ENCODE assay signal across 4 fruit fly cellular contexts in genomic region chr3R:14577803-14578493, dm6.
TF ChIP-seq lines count a peak whose summit lies in the region.

No protein-coding gene starts in this region.

- TF ChIP-seq CTCF in whole organism, embryonic (GFP tag; optimal IDR thresholded peaks at IDR 0.05; lab: Kevin White, UChicago) = no peak

TF ChIP-seq in whole organism, embryonic, 481 proteins besides CTCF, POLR2A, EP300 and RAD21 (continues in another document):
- peak; percentile 29; the same call in 1 of the 2 replicates for TF ChIP-seq CG14441 (GFP tag; IDR thresholded peaks at IDR 0.05; lab: Robert Waterston, UW)
- peak; percentile 61 for TF ChIP-seq sens (GFP tag; lab: Kevin White, UChicago)
- peak; percentile 5 for TF ChIP-seq CG2120 (GFP tag; optimal IDR thresholded peaks at IDR 0.05; lab: Kevin White, UChicago)
- no peak for TF ChIP-seq pita (GFP tag; optimal IDR thresholded peaks at IDR 0.05; lab: Kevin White, UChicago)
- TF ChIP-seq PHDP (tag; optimal IDR thresholded peaks at IDR 0.05; lab: Kevin White, UChicago) = peak; percentile 26
- peak in 1 of 2 experiments; percentile 61 for TF ChIP-seq Hr51 (GFP tag; optimal IDR thresholded peaks at IDR 0.05; lab: Kevin White, UChicago)
- TF ChIP-seq CG17385 (GFP tag; optimal IDR thresholded peaks at IDR 0.05; lab: Kevin White, UChicago) = peak; percentile 23
- peak in 1 of 2 experiments; percentile 30 for TF ChIP-seq bsh (GFP tag; optimal IDR thresholded peaks at IDR 0.05; lab: Kevin White, UChicago)
- peak in 1 of 2 experiments; percentile 3 for TF ChIP-seq dpn (GFP tag; optimal IDR thresholded peaks at IDR 0.05; lab: Kevin White, UChicago)
- TF ChIP-seq CG8924 (tag; optimal IDR thresholded peaks at IDR 0.05; lab: Kevin White, UChicago) = no peak
- TF ChIP-seq CG13424 (tag; optimal IDR thresholded peaks at IDR 0.05; lab: Kevin White, UChicago) = peak; percentile 35
- peak; percentile 38 for TF ChIP-seq cg (GFP tag; optimal IDR thresholded peaks at IDR 0.05; lab: Kevin White, UChicago)
- no peak for TF ChIP-seq ken (GFP tag; IDR thresholded peaks at IDR 0.05; lab: Robert Waterston, UW)
- TF ChIP-seq Elba2 (GFP tag; optimal IDR thresholded peaks at IDR 0.05; lab: Kevin White, UChicago) = no peak
- no peak for TF ChIP-seq gce (GFP tag; IDR thresholded peaks at IDR 0.05; lab: Robert Waterston, UW)
- peak; percentile 3 for TF ChIP-seq CG30403 (GFP tag; optimal IDR thresholded peaks at IDR 0.05; lab: Kevin White, UChicago)
- TF ChIP-seq row (GFP tag; IDR thresholded peaks at IDR 0.05; lab: Robert Waterston, UW) = peak; percentile 28; the same call in 2 of the 3 replicates
- peak; percentile 30 for TF ChIP-seq fd96Cb (tag; optimal IDR thresholded peaks at IDR 0.05; lab: Kevin White, UChicago)
- TF ChIP-seq Gug (GFP tag; IDR thresholded peaks at IDR 0.05; lab: Robert Waterston, UW) = no peak
- peak; percentile 50 for TF ChIP-seq CG2678 (tag; optimal IDR thresholded peaks at IDR 0.05; lab: Kevin White, UChicago)
- TF ChIP-seq gem (tag; optimal IDR thresholded peaks at IDR 0.05; lab: Kevin White, UChicago) = peak; percentile 63
- peak; percentile 5 for TF ChIP-seq Meics (GFP tag; optimal IDR thresholded peaks at IDR 0.05; lab: Kevin White, UChicago)
- TF ChIP-seq ara (GFP tag; IDR thresholded peaks at IDR 0.05; lab: Robert Waterston, UW) = no peak

TF ChIP-seq in whole organism, prepupa, 60 proteins besides CTCF, POLR2A, EP300 and RAD21 (continues in another document):
- peak; percentile 28 for TF ChIP-seq CG31627 (GFP tag; optimal IDR thresholded peaks at IDR 0.05; lab: Kevin White, UChicago)
- no peak for TF ChIP-seq Sox15 (GFP tag; optimal IDR thresholded peaks at IDR 0.05; lab: Kevin White, UChicago)
- TF ChIP-seq Eip75B (GFP tag; optimal IDR thresholded peaks at IDR 0.05; lab: Kevin White, UChicago) = peak; percentile 18
- TF ChIP-seq ss (GFP tag; optimal IDR thresholded peaks at IDR 0.05; lab: Kevin White, UChicago) = no peak
- peak; percentile 38 for TF ChIP-seq Hr4 (GFP tag; optimal IDR thresholded peaks at IDR 0.05; lab: Kevin White, UChicago)
- no peak for TF ChIP-seq CG10669 (GFP tag; optimal IDR thresholded peaks at IDR 0.05; lab: Kevin White, UChicago)
- TF ChIP-seq dsx (GFP tag; optimal IDR thresholded peaks at IDR 0.05; lab: Kevin White, UChicago; ENCODE audit: poor library complexity, severe bottlenecking) = peak; percentile 26
- no peak for TF ChIP-seq Sox102F (GFP tag; optimal IDR thresholded peaks at IDR 0.05; lab: Kevin White, UChicago)
- TF ChIP-seq fkh (GFP tag; optimal IDR thresholded peaks at IDR 0.05; lab: Kevin White, UChicago) = no peak
- no peak for TF ChIP-seq CG6276 (GFP tag; optimal IDR thresholded peaks at IDR 0.05; lab: Kevin White, UChicago)
- TF ChIP-seq CG7368 (GFP tag; optimal IDR thresholded peaks at IDR 0.05; lab: Kevin White, UChicago) = no peak
- no peak for TF ChIP-seq net (GFP tag; optimal IDR thresholded peaks at IDR 0.05; lab: Kevin White, UChicago)
- peak; percentile 33 for TF ChIP-seq Hr39 (GFP tag; optimal IDR thresholded peaks at IDR 0.05; lab: Kevin White, UChicago)
- TF ChIP-seq acj6 (GFP tag; optimal IDR thresholded peaks at IDR 0.05; lab: Kevin White, UChicago) = peak; percentile 38
- TF ChIP-seq Smox (GFP tag; optimal IDR thresholded peaks at IDR 0.05; lab: Kevin White, UChicago) = peak; percentile 14
- TF ChIP-seq eg (GFP tag; IDR thresholded peaks at IDR 0.05; lab: Robert Waterston, UW) = 0 out of 3 replicates have a peak, but pooled peaks have one; percentile 16
- TF ChIP-seq CG6163 (GFP tag; IDR thresholded peaks at IDR 0.05; lab: Robert Waterston, UW) = no peak
- no peak for TF ChIP-seq CG10631 (GFP tag; optimal IDR thresholded peaks at IDR 0.05; lab: Kevin White, UChicago)
- no peak for TF ChIP-seq salr (GFP tag; optimal IDR thresholded peaks at IDR 0.05; lab: Kevin White, UChicago)
- TF ChIP-seq Ets21C (GFP tag; optimal IDR thresholded peaks at IDR 0.05; lab: Kevin White, UChicago) = no peak
- TF ChIP-seq CG11294 (GFP tag; IDR thresholded peaks at IDR 0.05; lab: Robert Waterston, UW) = no peak
- peak; percentile 25 for TF ChIP-seq cyc (GFP tag; optimal IDR thresholded peaks at IDR 0.05; lab: Kevin White, UChicago)
- no peak for TF ChIP-seq CG3919 (GFP tag; optimal IDR thresholded peaks at IDR 0.05; lab: Kevin White, UChicago)
- TF ChIP-seq Blimp-1 (GFP tag; optimal IDR thresholded peaks at IDR 0.05; lab: Kevin White, UChicago) = no peak

TF ChIP-seq in whole organism, pupa, 21 proteins besides CTCF, POLR2A, EP300 and RAD21:
- TF ChIP-seq CG13204 (GFP tag; optimal IDR thresholded peaks at IDR 0.05; lab: Kevin White, UChicago) (no peak), CG14655 (GFP tag; optimal IDR thresholded peaks at IDR 0.05; lab: Kevin White, UChicago) (peak; percentile 4), Pif1A (GFP tag; optimal IDR thresholded peaks at IDR 0.05; lab: Kevin White, UChicago) (no peak), CG9948 (tag; optimal IDR thresholded peaks at IDR 0.05; lab: Kevin White, UChicago) (peak; percentile 32), Snoo (tag; optimal IDR thresholded peaks at IDR 0.05; lab: Kevin White, UChicago) (peak; percentile 3), rn (GFP tag; IDR thresholded peaks at IDR 0.05; lab: Robert Waterston, UW) (no peak), fd96Ca (GFP tag; IDR thresholded peaks at IDR 0.05; lab: Robert Waterston, UW) (no peak), EcR (GFP tag; optimal IDR thresholded peaks at IDR 0.05; lab: Kevin White, UChicago) (no peak), CG4496 (GFP tag; IDR thresholded peaks at IDR 0.05; lab: Robert Waterston, UW) (no peak; the same call in 2 of the 3 replicates), Pif1B (GFP tag; optimal IDR thresholded peaks at IDR 0.05; lab: Kevin White, UChicago) (no peak), CG32121 (GFP tag; IDR thresholded peaks at IDR 0.05; lab: Robert Waterston, UW) (peak; percentile 36; the same call in 1 of the 2 replicates), CG34367 (tag; optimal IDR thresholded peaks at IDR 0.05; lab: Kevin White, UChicago) (peak; percentile 0), CG8301 (tag; optimal IDR thresholded peaks at IDR 0.05; lab: Kevin White, UChicago) (no peak), D1 (tag; optimal IDR thresholded peaks at IDR 0.05; lab: Kevin White, UChicago) (no peak), CG17806 (tag; optimal IDR thresholded peaks at IDR 0.05; lab: Kevin White, UChicago) (no peak), Ets98B (GFP tag; IDR thresholded peaks at IDR 0.05; lab: Robert Waterston, UW) (no peak), CG10348 (GFP tag; IDR thresholded peaks at IDR 0.05; lab: Robert Waterston, UW) (no peak), gl (tag; optimal IDR thresholded peaks at IDR 0.05; lab: Kevin White, UChicago) (no peak), CG12605 (GFP tag; IDR thresholded peaks at IDR 0.05; lab: Robert Waterston, UW) (no peak), CG15710 (tag; optimal IDR thresholded peaks at IDR 0.05; lab: Kevin White, UChicago) (peak; percentile 47), CG8159 (tag; optimal IDR thresholded peaks at IDR 0.05; lab: Kevin White, UChicago) (peak; percentile 46)

TF ChIP-seq in whole organism, wandering third instar larva, 38 proteins besides CTCF, POLR2A, EP300 and RAD21:
- no peak for TF ChIP-seq brk (GFP tag; optimal IDR thresholded peaks at IDR 0.05; lab: Kevin White, UChicago)
- peak; percentile 11 for TF ChIP-seq fru (GFP tag; optimal IDR thresholded peaks at IDR 0.05; lab: Kevin White, UChicago)
- no peak for TF ChIP-seq psq (GFP tag; optimal IDR thresholded peaks at IDR 0.05; lab: Kevin White, UChicago)
- peak; percentile 18 for TF ChIP-seq h (GFP tag; optimal IDR thresholded peaks at IDR 0.05; lab: Kevin White, UChicago)
- TF ChIP-seq lola (GFP tag; optimal IDR thresholded peaks at IDR 0.05; lab: Kevin White, UChicago) = no peak
- TF ChIP-seq HLH106 (tag; optimal IDR thresholded peaks at IDR 0.05; lab: Kevin White, UChicago) = peak; percentile 34
- peak; percentile 93 for TF ChIP-seq Dfd (GFP tag; optimal IDR thresholded peaks at IDR 0.05; lab: Kevin White, UChicago)
- TF ChIP-seq tai (GFP tag; optimal IDR thresholded peaks at IDR 0.05; lab: Kevin White, UChicago) = no peak

Comparison
In these comparisons a context has a peak if more than half of its experiments do, and no peak if none do; other contexts are left out.
1. Of the 7 proteins assayed by ChIP-seq in both whole organism, embryonic and whole organism, prepupa: peak only in whole organism, embryonic: Blimp-1 and Sox102F; only in whole organism, prepupa: Hr39; in both: none; in neither: 4.